Worm (Caenorhabditis elegans): ENCODE measurements around the gene rpb-6.

DNA sequence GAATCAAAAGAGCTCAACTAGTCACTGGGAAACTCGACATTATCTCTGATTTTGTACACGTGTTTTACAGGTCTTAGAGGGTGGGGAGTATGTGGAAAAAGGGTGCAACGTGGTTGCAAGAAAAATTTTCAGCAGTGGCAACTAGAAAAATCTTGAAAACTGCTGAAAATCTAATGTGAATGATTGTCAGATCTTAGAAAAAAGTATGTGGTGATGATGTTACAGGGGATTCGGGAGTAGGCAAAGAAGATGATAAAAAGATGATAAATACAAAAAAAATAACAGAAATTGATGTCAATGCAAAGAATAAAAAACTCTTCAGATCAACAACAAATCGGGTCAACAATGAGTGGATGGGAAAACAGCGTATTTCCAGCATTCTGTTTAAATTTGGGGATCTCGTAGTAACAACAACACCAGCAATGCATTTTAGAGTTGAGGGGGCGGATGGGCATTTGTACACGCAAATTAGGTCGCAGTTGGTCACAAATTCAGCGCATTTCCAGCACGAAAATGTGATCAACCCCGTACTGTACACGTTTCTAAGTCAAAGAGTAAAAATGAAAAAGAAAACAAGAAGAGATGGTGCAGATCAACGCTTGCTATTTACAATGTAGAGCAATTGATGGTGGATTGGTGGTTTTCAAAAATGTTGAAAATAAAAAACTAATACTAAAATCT is 35.6 kb upstream of the rpb-6 start:
- TF ChIP-seq daf-12 (tag; optimal IDR thresholded peaks at IDR 0.05) (no peak), lin-13 (GFP tag; optimal IDR thresholded peaks at IDR 0.05) (peak; percentile 40)
